Fruit fly (Drosophila melanogaster) whole organism, wandering third instar larva: ENCODE results near the gene gro.

Source experiments
- Abd-B ChIP-seq: fragments of >200 bp; optimal IDR thresholded peaks from 2 replicates; lab custom pipeline; 2017; ENCODE audit warnings: missing biosample characterization, missing genetic modification characterization
- GATAd ChIP-seq: sonication (Bioruptor generic); optimal IDR thresholded peaks from 2 replicates; lab custom pipeline; 2016; ENCODE audit warnings: missing biosample characterization, missing genetic modification characterization
- HLH106 ChIP-seq: fragments of 200-800 bp; optimal IDR thresholded peaks from 3 replicates; lab custom pipeline; 2019; ENCODE audit warnings: missing biosample characterization, mild to moderate bottlenecking, missing genetic modification characterization, moderate library complexity
- Hr78 ChIP-seq: fragments of >200 bp; optimal IDR thresholded peaks from 2 replicates; lab custom pipeline; 2017; ENCODE audit warnings: missing biosample characterization, missing genetic modification characterization
- Myc ChIP-seq: fragments of >200 bp; optimal IDR thresholded peaks from 2 replicates; lab custom pipeline; 2017
- Sp1 ChIP-seq: fragments of 200-800 bp; sonication (Bioruptor generic); optimal IDR thresholded peaks from 3 replicates; lab custom pipeline; 2019; ENCODE audit warnings: missing biosample characterization, mild to moderate bottlenecking, missing genetic modification characterization, moderate library complexity
- foxo ChIP-seq, 2 experiments: fragments of 200-800 bp; sonication (Bioruptor generic); optimal IDR thresholded peaks; 2 replicates in 1 of 2; 3 replicates in 1 of 2; lab custom pipeline; 2016 to 2017; ENCODE audit warnings: missing biosample characterization in 2 of 2, missing genetic modification characterization in 2 of 2
- fru ChIP-seq: fragments of 200-800 bp; sonication (Bioruptor generic); optimal IDR thresholded peaks from 3 replicates; lab custom pipeline; 2016; ENCODE audit warnings: missing biosample characterization, mild to moderate bottlenecking, missing genetic modification characterization
- lola ChIP-seq: fragments of >200 bp; optimal IDR thresholded peaks from 2 replicates; lab custom pipeline; 2017; ENCODE audit warnings: missing biosample characterization, missing genetic modification characterization
- psq ChIP-seq: fragments of 200-800 bp; sonication (Bioruptor generic); optimal IDR thresholded peaks from 3 replicates; lab custom pipeline; 2017; ENCODE audit warnings: missing biosample characterization, mild to moderate bottlenecking, missing genetic modification characterization, moderate library complexity
- sage ChIP-seq: fragments of 200-800 bp; sonication (Bioruptor generic); optimal IDR thresholded peaks from 2 replicates; lab custom pipeline; 2016; ENCODE audit warnings: missing biosample characterization, mild to moderate bottlenecking, missing genetic modification characterization

DNA sequence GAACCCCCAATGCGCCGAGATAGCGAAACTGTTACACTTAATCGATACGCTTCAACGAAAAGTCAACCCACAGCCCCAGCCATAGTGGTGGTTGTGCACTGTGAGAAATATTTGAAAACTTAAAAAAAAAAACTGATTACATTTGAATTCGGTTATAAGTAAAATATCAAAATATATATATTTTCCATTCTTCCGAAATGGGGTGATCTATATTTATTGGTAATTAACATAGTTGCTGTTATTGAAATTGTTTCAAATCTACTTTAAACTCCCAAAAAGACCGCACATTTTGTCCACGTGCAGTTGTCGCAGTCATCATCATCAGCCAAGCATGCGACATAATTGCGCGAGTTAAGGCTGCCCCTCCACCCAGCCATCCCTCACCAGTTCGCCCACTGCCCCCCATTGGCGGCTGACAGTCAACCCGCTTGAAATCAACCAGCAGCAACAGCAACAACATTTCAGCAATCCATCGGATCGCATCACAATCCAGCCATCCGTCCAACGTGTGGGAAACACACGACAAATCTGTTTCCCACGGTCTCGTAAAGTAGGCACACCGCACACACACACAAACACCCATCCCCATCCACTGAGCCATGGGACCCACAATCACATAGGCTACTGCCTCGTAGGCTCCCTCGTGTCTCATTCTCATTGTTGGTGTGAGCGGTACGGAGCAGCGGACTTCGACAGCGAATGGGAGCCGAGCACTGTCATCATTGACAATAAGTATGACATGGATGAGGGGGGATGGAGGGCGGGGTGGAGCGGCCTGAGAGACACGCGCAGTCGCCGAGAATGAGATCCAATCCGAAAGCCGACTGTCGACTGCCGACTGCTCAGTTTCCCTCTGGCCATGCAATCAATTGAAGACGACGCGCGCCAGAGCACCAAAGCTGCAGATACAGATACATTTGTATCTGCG is 21.0 kb upstream of the gro start:
- TF ChIP-seq Sp1 (GFP tag; lab: Kevin White, UChicago) (peak; percentile 42), fru (GFP tag; lab: Kevin White, UChicago) (peak; percentile 48), foxo (GFP tag; optimal IDR thresholded peaks at IDR 0.05; lab: Kevin White, UChicago) (peak in 1 of 2 experiments; percentile 66), Abd-B (GFP tag; lab: Kevin White, UChicago) (no peak), GATAd (GFP tag; lab: Kevin White, UChicago) (no peak), HLH106 (peak; percentile 31), Myc (lab: Kevin White, UChicago) (no peak), psq (GFP tag; lab: Kevin White, UChicago) (peak; percentile 48), Hr78 (GFP tag; lab: Kevin White, UChicago) (no peak), lola (GFP tag; lab: Kevin White, UChicago) (no peak), sage (GFP tag; lab: Kevin White, UChicago) (peak; percentile 0)
